Worm (Caenorhabditis elegans): ENCODE data around the gene clec-210.
A peak's percentile ranks its signal among the peaks of the same experiment; 100 is the strongest.

Gene clec-210

DNA sequence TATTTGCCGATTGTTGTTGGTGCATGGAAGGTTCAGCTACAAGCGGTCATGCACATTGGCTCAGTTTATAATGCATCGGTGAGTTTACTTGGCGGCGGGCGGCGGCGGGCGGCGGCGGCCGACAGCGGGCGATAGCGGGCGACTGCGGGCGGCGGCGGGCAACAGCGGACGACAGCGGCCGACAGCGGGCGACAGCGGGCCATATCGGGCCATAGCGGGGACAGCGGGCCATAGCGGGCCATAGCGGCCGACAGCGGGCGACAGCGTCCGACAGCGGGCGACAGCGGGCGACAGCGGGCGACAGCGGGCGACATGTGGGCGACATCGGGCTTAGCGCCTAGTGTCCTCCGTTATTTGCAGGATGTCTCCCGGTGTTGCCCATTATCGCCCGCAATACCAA lies 13.9 kb downstream of the clec-210 start:
- TF ChIP-seq mls-2 (tag; optimal IDR thresholded peaks at IDR 0.05) (peak; percentile 34), ceh-39 (tag; optimal IDR thresholded peaks at IDR 0.05) (no peak)

DNA sequence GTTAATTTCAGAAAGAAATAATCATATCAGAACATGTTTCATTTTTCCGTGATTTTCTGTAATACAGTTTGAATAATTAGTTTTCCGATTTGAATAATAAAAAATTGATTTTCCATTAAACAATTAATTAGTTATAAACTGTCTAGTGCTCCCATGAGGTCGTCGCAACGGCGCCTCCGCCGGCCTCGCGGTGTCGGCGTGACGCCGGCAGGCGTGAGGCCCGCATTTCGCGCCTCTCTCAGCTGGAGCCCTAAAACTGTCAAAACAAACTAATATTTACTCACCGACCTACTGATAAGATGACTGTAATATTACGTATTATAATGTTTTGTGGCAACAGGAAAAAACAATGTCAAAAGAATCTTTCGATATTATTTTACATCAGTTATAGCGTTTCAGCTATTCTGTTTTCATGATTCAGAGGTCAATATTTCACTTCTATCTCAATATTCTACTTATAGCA lies 15.1 kb downstream of the clec-210 start, which contains the start of gene F02C9.2:
Gene F02C9.2, plus strand, starts transcription at position 413 of the 463 bp plus-strand sequence.
- TF ChIP-seq unc-62 (GFP tag; optimal IDR thresholded peaks at IDR 0.05) (no peak), snpc-4 (tag; optimal IDR thresholded peaks at IDR 0.05) (no peak), ceh-39 (tag; optimal IDR thresholded peaks at IDR 0.05) (no peak), ceh-43 (GFP tag; optimal IDR thresholded peaks at IDR 0.05) (no peak), drap-1 (GFP tag; optimal IDR thresholded peaks at IDR 0.05) (no peak), cnd-1 (tag; optimal IDR thresholded peaks at IDR 0.05) (no peak), zip-8 (tag; optimal IDR thresholded peaks at IDR 0.05) (no peak), blmp-1 (tag; optimal IDR thresholded peaks at IDR 0.05) (no peak), nhr-2 (tag; optimal IDR thresholded peaks at IDR 0.05) (no peak), mep-1 (tag; optimal IDR thresholded peaks at IDR 0.05) (no peak), ham-2 (GFP tag; optimal IDR thresholded peaks at IDR 0.05) (no peak), ces-1 (GFP tag; optimal IDR thresholded peaks at IDR 0.05) (no peak), ceh-83 (GFP tag; optimal IDR thresholded peaks at IDR 0.05) (no peak), nhr-12 (tag; optimal IDR thresholded peaks at IDR 0.05) (no peak), unc-120 (tag; optimal IDR thresholded peaks at IDR 0.05; ENCODE audit: poor library complexity, severe bottlenecking) (no peak), nhr-28 (tag; optimal IDR thresholded peaks at IDR 0.05) (no peak)

DNA sequence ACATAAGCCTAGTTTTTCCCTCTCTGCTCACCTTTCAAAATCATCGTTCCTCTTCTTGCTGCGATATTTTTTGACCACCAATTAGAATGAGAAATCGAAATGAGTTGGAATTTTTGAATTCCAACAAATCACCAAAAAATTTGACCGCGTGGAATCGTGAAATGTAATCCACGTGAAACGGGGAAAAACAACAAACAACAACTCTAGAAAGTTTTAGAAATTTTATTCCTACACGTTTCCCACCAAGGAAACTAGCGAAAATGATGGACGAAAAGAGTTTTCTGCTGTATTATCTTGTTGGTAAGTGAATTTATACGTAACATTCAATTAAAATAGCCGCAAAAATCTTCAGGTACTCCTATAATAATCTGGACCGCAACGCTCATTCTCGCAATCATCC lies 20.3 kb downstream of the clec-210 start, which contains the start of the genes irld-3 and F02C9.1:
Gene irld-3, minus strand, starts transcription at position 101 of the 400 bp plus-strand sequence.
Gene F02C9.1, plus strand, starts transcription at position 216 of the 400 bp plus-strand sequence.
- TF ChIP-seq nhr-2 (tag; optimal IDR thresholded peaks at IDR 0.05): no peak

DNA sequence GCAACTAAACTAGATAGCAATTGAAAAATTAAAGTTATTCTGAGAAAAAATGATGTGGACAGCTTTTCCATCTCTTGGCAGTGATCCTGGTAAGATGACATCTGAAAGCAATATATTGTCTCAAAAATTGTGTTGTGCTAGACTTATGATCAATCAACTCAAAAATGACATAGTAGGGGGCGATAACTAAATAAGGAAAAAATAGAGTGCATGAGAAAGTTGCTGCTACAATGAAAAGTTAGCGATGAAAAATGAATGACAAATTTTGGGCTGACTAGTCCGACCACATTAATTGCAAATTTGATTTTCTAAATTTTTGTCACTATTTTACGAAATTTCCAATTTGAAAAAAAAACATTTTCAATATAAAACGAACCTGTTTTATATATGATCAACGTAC lies 23.0 kb downstream of the clec-210 start, which contains the start of gene srab-9:
Gene srab-9, minus strand, starts transcription at position 101 of the 400 bp plus-strand sequence.
- TF ChIP-seq nhr-28 (tag; optimal IDR thresholded peaks at IDR 0.05): no peak
- TF ChIP-seq ztf-11 (tag; optimal IDR thresholded peaks at IDR 0.05): no peak

DNA sequence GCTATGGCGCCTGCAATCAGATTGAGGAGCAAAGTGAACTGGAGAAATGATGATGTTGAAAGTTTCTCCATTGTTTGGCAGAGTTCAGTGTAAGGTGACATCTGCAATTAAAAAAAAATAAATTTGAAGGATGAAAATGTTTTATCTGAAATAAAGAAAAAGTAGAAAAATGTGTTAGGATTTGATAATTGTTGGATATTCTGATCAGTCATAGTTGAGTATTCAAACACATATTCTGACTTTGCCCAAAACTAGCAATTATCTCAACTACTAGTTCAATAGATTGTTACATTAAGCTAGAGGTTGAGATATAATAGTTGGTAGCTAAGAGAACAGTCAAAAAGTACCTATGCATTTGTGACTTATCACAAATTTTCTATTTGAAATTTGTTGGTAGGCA lies 26.3 kb downstream of the clec-210 start, which contains the start of gene srab-10:
Gene srab-10, minus strand, starts transcription at position 101 of the 400 bp plus-strand sequence.
- TF ChIP-seq tbx-8 (GFP tag; optimal IDR thresholded peaks at IDR 0.05): no peak
- no peak for TF ChIP-seq lin-13 (tag; optimal IDR thresholded peaks at IDR 0.05)
- no peak for TF ChIP-seq nhr-28 (tag; optimal IDR thresholded peaks at IDR 0.05)
- no peak for TF ChIP-seq blmp-1 (tag; optimal IDR thresholded peaks at IDR 0.05)
- TF ChIP-seq mls-2 (tag; optimal IDR thresholded peaks at IDR 0.05): no peak
- TF ChIP-seq ceh-83 (GFP tag; optimal IDR thresholded peaks at IDR 0.05): no peak
- TF ChIP-seq ham-2 (GFP tag; optimal IDR thresholded peaks at IDR 0.05): no peak
- no peak for TF ChIP-seq sem-2 (GFP tag; optimal IDR thresholded peaks at IDR 0.05)

DNA sequence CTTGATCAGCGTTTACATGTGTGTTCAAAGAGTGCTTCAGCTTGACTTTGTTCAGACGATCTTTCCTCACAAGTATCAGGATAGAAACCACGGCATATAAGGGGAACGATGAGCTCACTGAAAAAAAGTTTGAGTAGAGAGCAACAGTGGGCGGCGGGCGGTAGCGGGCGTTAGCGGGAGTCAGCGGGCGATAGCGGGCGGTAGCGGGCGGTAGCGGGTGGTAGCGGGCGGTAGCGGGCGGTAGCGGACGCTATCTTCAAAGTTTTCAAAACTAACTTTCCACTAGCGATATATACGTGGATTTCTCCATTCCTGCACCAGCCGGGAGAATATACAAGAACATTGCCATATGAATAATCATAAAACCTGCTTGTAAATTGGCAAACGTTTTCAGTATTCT lies 27.1 kb downstream of the clec-210 start:
- TF ChIP-seq mls-2 (tag; optimal IDR thresholded peaks at IDR 0.05): no peak
- no peak for TF ChIP-seq ces-1 (GFP tag; optimal IDR thresholded peaks at IDR 0.05)
- TF ChIP-seq cnd-1 (tag; optimal IDR thresholded peaks at IDR 0.05): no peak
- TF ChIP-seq ceh-83 (GFP tag; optimal IDR thresholded peaks at IDR 0.05): no peak
- TF ChIP-seq elt-3 (tag; optimal IDR thresholded peaks at IDR 0.05): no peak
- TF ChIP-seq nhr-12 (tag; optimal IDR thresholded peaks at IDR 0.05): no peak
- TF ChIP-seq ztf-11 (tag; optimal IDR thresholded peaks at IDR 0.05): no peak

DNA sequence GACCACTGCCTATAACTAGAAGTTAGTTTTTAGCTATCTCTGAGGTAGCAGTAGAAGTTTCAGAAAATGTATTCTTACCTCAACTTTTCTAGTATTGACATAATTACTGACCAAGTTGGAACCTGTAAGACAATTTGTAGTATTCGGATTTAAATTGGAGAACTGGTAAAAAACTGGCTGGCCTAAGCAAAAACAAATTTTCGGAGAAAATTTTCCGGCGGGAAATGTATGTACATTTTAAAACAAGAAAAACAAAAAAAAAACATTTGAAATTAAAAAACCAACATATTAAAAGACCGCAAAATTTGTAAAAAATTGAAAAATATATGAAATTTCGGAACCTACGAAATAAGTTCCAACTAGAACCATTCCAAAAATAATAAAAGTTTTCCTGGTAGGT lies 28.8 kb downstream of the clec-210 start, which contains the start of gene srab-11:
Gene srab-11, minus strand, starts transcription at position 101 of the 400 bp plus-strand sequence.
- TF ChIP-seq ham-2 (GFP tag; optimal IDR thresholded peaks at IDR 0.05) (no peak), elt-1 (tag; optimal IDR thresholded peaks at IDR 0.05; ENCODE audit: borderline replicate concordance, insufficient read depth) (no peak), nhr-2 (tag; optimal IDR thresholded peaks at IDR 0.05) (no peak), ceh-83 (GFP tag; optimal IDR thresholded peaks at IDR 0.05) (no peak), pha-4 (tag; optimal IDR thresholded peaks at IDR 0.05) (no peak), ceh-39 (tag; optimal IDR thresholded peaks at IDR 0.05) (no peak)

DNA sequence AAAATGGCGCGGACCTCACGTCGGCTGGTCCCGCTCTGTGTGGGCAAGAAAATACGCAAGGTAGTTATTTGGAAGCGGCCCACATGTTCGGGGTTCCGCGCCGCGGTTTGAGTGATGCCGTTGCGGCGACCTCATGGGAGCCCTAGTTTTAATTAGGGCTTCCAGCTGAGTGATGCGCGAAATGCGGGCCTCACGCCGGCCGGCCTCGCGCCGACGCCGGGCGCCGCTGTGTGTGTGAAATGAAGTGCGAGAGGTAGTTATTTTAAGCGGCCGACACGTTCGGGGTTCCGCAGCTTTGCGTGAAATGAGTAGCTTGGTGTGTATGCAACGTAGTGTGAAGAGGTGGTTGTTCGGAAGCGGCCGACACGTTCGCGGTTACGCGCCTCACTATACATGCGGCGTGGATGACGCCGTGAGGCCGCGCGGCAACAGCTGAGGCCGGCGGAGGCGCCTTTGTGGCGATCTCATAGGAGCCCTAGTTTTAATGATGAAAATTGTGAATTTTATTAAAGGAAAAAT lies 31.8 kb downstream of the clec-210 start:
- TF ChIP-seq ces-1 (GFP tag; optimal IDR thresholded peaks at IDR 0.05) (no peak), unc-62 (GFP tag; optimal IDR thresholded peaks at IDR 0.05) (no peak)

Data from whole organism, mixed stage, embryonic.